Fruit fly (Drosophila melanogaster) whole organism, embryonic: ENCODE data around the gene CG9682.

Source experiments
- CG10147 ChIP-seq: fragments of 200-800 bp; sonication (Bioruptor generic); optimal IDR thresholded peaks from 2 replicates; lab custom pipeline; 2019; ENCODE audit warnings: missing biosample characterization, mild to moderate bottlenecking, missing genetic modification characterization, moderate library complexity
- CG10321 ChIP-seq: fragments of 200-800 bp; sonication (Bioruptor generic); IDR thresholded peaks from 2 replicates; pipeline ENCODE4 v1.3.6; 2022; ENCODE audit warnings: missing biosample characterization, missing genetic modification characterization
- CG10979 ChIP-seq: fragments of 200-800 bp; sonication (Bioruptor generic); optimal IDR thresholded peaks from 2 replicates; lab custom pipeline; 2018; ENCODE audit warnings: missing biosample characterization, mild to moderate bottlenecking, missing genetic modification characterization, moderate library complexity
- CG12071 ChIP-seq: fragments of 200-800 bp; sonication (Bioruptor generic); optimal IDR thresholded peaks from 3 replicates; lab custom pipeline; 2018; ENCODE audit warnings: missing biosample characterization, mild to moderate bottlenecking, missing genetic modification characterization
- CG1603 ChIP-seq: fragments of 200-800 bp; sonication (Bioruptor generic); optimal IDR thresholded peaks from 2 replicates; lab custom pipeline; 2019; ENCODE audit warnings: missing biosample characterization, mild to moderate bottlenecking, missing genetic modification characterization, moderate library complexity
- CG16815 ChIP-seq: fragments of 200-800 bp; sonication (Bioruptor generic); optimal IDR thresholded peaks from 3 replicates; lab custom pipeline; 2017; ENCODE audit warnings: missing biosample characterization, mild to moderate bottlenecking, missing genetic modification characterization
- CG17186 ChIP-seq: fragments of 200-800 bp; sonication (Bioruptor generic); optimal IDR thresholded peaks from 3 replicates; lab custom pipeline; 2017; ENCODE audit warnings: missing biosample characterization, missing genetic modification reagents, missing genetic modification characterization
- CG17385 ChIP-seq: fragments of 200-800 bp; sonication (Bioruptor generic); optimal IDR thresholded peaks from 3 replicates; lab custom pipeline; 2018; ENCODE audit warnings: missing biosample characterization, mild to moderate bottlenecking, missing genetic modification characterization
- CG1832 ChIP-seq: fragments of 200-800 bp; sonication (Bioruptor generic); optimal IDR thresholded peaks from 2 replicates; lab custom pipeline; 2017; ENCODE audit warnings: missing biosample characterization, mild to moderate bottlenecking, missing genetic modification characterization, inconsistent platforms
- CG2712 ChIP-seq: fragments of 200-800 bp; optimal IDR thresholded peaks from 3 replicates; lab custom pipeline; 2019; ENCODE audit warnings: missing biosample characterization, mild to moderate bottlenecking, missing genetic modification characterization, moderate library complexity
- CG8478 ChIP-seq: fragments of >200 bp; optimal IDR thresholded peaks from 2 replicates; lab custom pipeline; 2018
- Dref ChIP-seq: fragments of 200-800 bp; sonication (Bioruptor generic); IDR thresholded peaks from 2 replicates; pipeline ENCODE4 v1.3.6; 2022; ENCODE audit warnings: missing biosample characterization, missing genetic modification characterization
- Drgx ChIP-seq: fragments of 200-800 bp; sonication (Bioruptor generic); IDR thresholded peaks from 2 replicates; pipeline ENCODE4 v1.3.6; 2022; ENCODE audit warnings: missing biosample characterization, missing genetic modification characterization
- H2.0 ChIP-seq: fragments of 200-800 bp; sonication (Bioruptor generic); IDR thresholded peaks from 2 replicates; pipeline ENCODE4 v1.3.6; 2022; ENCODE audit warnings: missing biosample characterization, missing genetic modification characterization
- HmgD ChIP-seq: fragments of 200-800 bp; sonication (Bioruptor generic); optimal IDR thresholded peaks from 3 replicates; lab custom pipeline; 2016; ENCODE audit warnings: missing biosample characterization, missing genetic modification characterization
- Pdp1 ChIP-seq, 2 experiments: fragments of 200-800 bp; sonication (Bioruptor generic); optimal IDR thresholded peaks; 3 replicates each; lab custom pipeline; 2016; ENCODE audit warnings: missing biosample characterization in 2 of 2, missing genetic modification characterization in 2 of 2, mild to moderate bottlenecking in 1 of 2, moderate library complexity in 1 of 2
- Xbp1 ChIP-seq: fragments of 200-800 bp; sonication (Bioruptor generic); optimal IDR thresholded peaks from 3 replicates; lab custom pipeline; 2016; ENCODE audit warnings: missing biosample characterization, mild to moderate bottlenecking, missing genetic modification characterization
- Xrp1 ChIP-seq: fragments of 200-800 bp; sonication (Bioruptor generic); IDR thresholded peaks from 2 replicates; pipeline ENCODE4 v1.3.6; 2022; ENCODE audit warnings: missing biosample characterization, missing genetic modification characterization
- abd-A ChIP-seq: fragments of 200-800 bp; sonication (Bioruptor generic); optimal IDR thresholded peaks from 3 replicates; lab custom pipeline; 2019; ENCODE audit warnings: missing biosample characterization, mild to moderate bottlenecking, missing genetic modification characterization, moderate library complexity
- ash1 ChIP-seq: fragments of 200-800 bp; sonication (Bioruptor generic); optimal IDR thresholded peaks from 2 replicates; lab custom pipeline; 2018; ENCODE audit warnings: missing biosample characterization, mild to moderate bottlenecking, missing genetic modification characterization
- bowl ChIP-seq: fragments of 200-800 bp; sonication (Bioruptor generic); IDR thresholded peaks from 2 replicates; pipeline ENCODE4 v1.3.6; 2022; ENCODE audit warnings: missing biosample characterization, missing genetic modification characterization
- bsh ChIP-seq, 2 experiments: fragments of 200-800 bp; sonication (Bioruptor generic); optimal IDR thresholded peaks; 2 replicates each; lab custom pipeline; 2017 to 2018; ENCODE audit warnings: mild to moderate bottlenecking in 2 of 2, missing biosample characterization in 2 of 2, missing genetic modification characterization in 2 of 2, moderate library complexity in 1 of 2
- chinmo ChIP-seq: fragments of 200-800 bp; sonication (Bioruptor generic); IDR thresholded peaks from 4 replicates; pipeline ENCODE4 v1.3.6; 2022; ENCODE audit warnings: missing biosample characterization, missing genetic modification characterization; ENCODE audit not compliant: partially characterized antibody
- corto ChIP-seq: fragments of 200-800 bp; sonication (Bioruptor generic); optimal IDR thresholded peaks from 2 replicates; lab custom pipeline; 2016; ENCODE audit warnings: missing biosample characterization, mild to moderate bottlenecking, missing genetic modification characterization, moderate library complexity
- crol ChIP-seq: fragments of 200-800 bp; sonication (Bioruptor generic); IDR thresholded peaks from 2 replicates; pipeline ENCODE4 v1.3.6; 2022; ENCODE audit warnings: missing biosample characterization, missing genetic modification characterization
- cwo ChIP-seq: fragments of 200-800 bp; sonication (Bioruptor generic); optimal IDR thresholded peaks from 3 replicates; lab custom pipeline; 2017; ENCODE audit warnings: missing biosample characterization, missing genetic modification characterization, mild to moderate bottlenecking, moderate library complexity, missing genetic modification reagents
- danr ChIP-seq: fragments of 200-800 bp; sonication (Bioruptor generic); IDR thresholded peaks from 2 replicates; pipeline ENCODE4 v1.3.6; 2022; ENCODE audit warnings: missing biosample characterization, missing genetic modification characterization
- dmrt11E ChIP-seq: fragments of 200-800 bp; sonication (Bioruptor generic); optimal IDR thresholded peaks from 3 replicates; lab custom pipeline; 2018; ENCODE audit warnings: missing biosample characterization, mild to moderate bottlenecking, missing genetic modification characterization, moderate library complexity
- gem ChIP-seq: fragments of 200-800 bp; sonication (Bioruptor generic); optimal IDR thresholded peaks from 2 replicates; lab custom pipeline; 2019; ENCODE audit warnings: missing biosample characterization, mild to moderate bottlenecking, missing genetic modification characterization, moderate library complexity
- gt ChIP-seq: fragments of 200-800 bp; sonication (Bioruptor generic); IDR thresholded peaks from 2 replicates; pipeline ENCODE4 v1.3.6; 2022; ENCODE audit warnings: missing biosample characterization, missing genetic modification characterization
- hb ChIP-seq: fragments of 200-800 bp; sonication (Bioruptor generic); IDR thresholded peaks from 3 replicates; pipeline ENCODE4 v1.3.6; 2022; ENCODE audit warnings: missing biosample characterization, missing genetic modification characterization; ENCODE audit not compliant: partially characterized antibody
- lbe ChIP-seq: fragments of 200-800 bp; sonication (Bioruptor generic); optimal IDR thresholded peaks from 2 replicates; lab custom pipeline; 2016; ENCODE audit warnings: missing biosample characterization, mild to moderate bottlenecking, missing genetic modification characterization
- lola ChIP-seq, 3 experiments: fragments of >200 bp in 2 of 3; fragments of 200-800 bp in 1 of 3; sonication (Bioruptor generic) in 1 of 3; optimal IDR thresholded peaks; 2 replicates each; lab custom pipeline; 2017 to 2019; ENCODE audit warnings: missing biosample characterization in 3 of 3, missing genetic modification characterization in 3 of 3, mild to moderate bottlenecking in 1 of 3, moderate library complexity in 1 of 3
- luna ChIP-seq: fragments of 200-800 bp; sonication (Bioruptor generic); optimal IDR thresholded peaks from 2 replicates; lab custom pipeline; 2016; ENCODE audit warnings: missing biosample characterization, missing genetic modification characterization
- nom ChIP-seq: fragments of 200-800 bp; sonication (Bioruptor generic); optimal IDR thresholded peaks from 2 replicates; lab custom pipeline; 2017; ENCODE audit warnings: missing biosample characterization, missing genetic modification characterization, mild to moderate bottlenecking, moderate library complexity, missing genetic modification reagents
- pnt ChIP-seq: fragments of 200-800 bp; sonication (Bioruptor generic); optimal IDR thresholded peaks from 3 replicates; lab custom pipeline; 2016; ENCODE audit warnings: missing biosample characterization, missing genetic modification characterization
- pum ChIP-seq: fragments of 200-800 bp; sonication (Bioruptor generic); optimal IDR thresholded peaks from 2 replicates; lab custom pipeline; 2016; ENCODE audit warnings: missing biosample characterization, missing genetic modification characterization
- row ChIP-seq: fragments of 200-800 bp; sonication (Bioruptor generic); IDR thresholded peaks from 3 replicates; pipeline ENCODE4 v1.3.6; 2022; ENCODE audit warnings: missing biosample characterization, missing genetic modification characterization
- seq ChIP-seq: fragments of 200-800 bp; sonication (Bioruptor generic); IDR thresholded peaks from 2 replicates; pipeline ENCODE4 v1.3.6; 2022; ENCODE audit warnings: missing biosample characterization, missing genetic modification characterization
- twi ChIP-seq: fragments of 200-800 bp; optimal IDR thresholded peaks from 2 replicates; lab custom pipeline; 2019; ENCODE audit warnings: missing biosample characterization, mild to moderate bottlenecking, missing genetic modification characterization, moderate library complexity
- yki ChIP-seq: fragments of >200 bp; optimal IDR thresholded peaks from 3 replicates; lab custom pipeline; 2018
- zf30C ChIP-seq: fragments of 200-800 bp; sonication (Bioruptor generic); optimal IDR thresholded peaks from 3 replicates; lab custom pipeline; 2018; ENCODE audit warnings: missing biosample characterization, mild to moderate bottlenecking, missing genetic modification characterization

Gene CG9682

dm6 chr3R:30271120-30271467 lies 20.4 kb downstream of the CG9682 start (continued):
- 0 out of 3 replicates have a peak, but pooled peaks have one; percentile 10 for TF ChIP-seq hb (GFP tag; lab: Robert Waterston, UW)
- no peak for TF ChIP-seq H2.0
- TF ChIP-seq seq (GFP tag; lab: Robert Waterston, UW) = peak; percentile 91
- peak; percentile 35 for TF ChIP-seq CG12071 (GFP tag; lab: Kevin White, UChicago)
- no peak for TF ChIP-seq Xbp1 (GFP tag; lab: Kevin White, UChicago)
- peak; percentile 51 for TF ChIP-seq abd-A (tag; lab: Kevin White, UChicago)
- peak; percentile 77 for TF ChIP-seq CG10321 (GFP tag; lab: Robert Waterston, UW)
- peak; percentile 96 for TF ChIP-seq crol
- TF ChIP-seq CG1832 = peak; percentile 86
- 0 out of 4 replicates have a peak, but pooled peaks have one; percentile 16 for TF ChIP-seq chinmo
- TF ChIP-seq CG8478 = peak; percentile 62
- TF ChIP-seq ash1 (GFP tag; lab: Kevin White, UChicago) = no peak

dm6 chr3R:30272176-30272857 lies 21.6 kb downstream of the CG9682 start:
- TF ChIP-seq danr (no peak), lola (GFP tag; optimal IDR thresholded peaks at IDR 0.05; lab: Kevin White, UChicago) (peak in 1 of 3 experiments; percentile 5), dmrt11E (tag; lab: Kevin White, UChicago) (peak; percentile 31), Dref (GFP tag; lab: Robert Waterston, UW) (no peak), CG2712 (tag; lab: Kevin White, UChicago) (peak; percentile 6), row (GFP tag; lab: Robert Waterston, UW) (0 out of 3 replicates have a peak, but pooled peaks have one; percentile 17), pnt (GFP tag; lab: Kevin White, UChicago) (no peak), nom (peak; percentile 89), bsh (GFP tag; optimal IDR thresholded peaks at IDR 0.05; lab: Kevin White, UChicago) (peak; percentile 10 to 95), Xrp1 (no peak), CG10147 (no peak), zf30C (peak; percentile 56), HmgD (no peak), Drgx (GFP tag; lab: Robert Waterston, UW) (peak; percentile 84), gt (GFP tag; lab: Robert Waterston, UW) (no peak), corto (peak; percentile 92), CG16815 (GFP tag; lab: Kevin White, UChicago) (peak; percentile 2), CG17186 (GFP tag; lab: Kevin White, UChicago) (no peak), pum (no peak), CG17385 (peak; percentile 56), cwo (no peak), luna (no peak), Pdp1 (GFP tag; optimal IDR thresholded peaks at IDR 0.05; lab: Kevin White, UChicago) (peak in 1 of 2 experiments; percentile 5), CG10979 (tag; lab: Kevin White, UChicago) (peak; percentile 28), bowl (GFP tag; lab: Robert Waterston, UW) (no peak), yki (no peak), gem (tag; lab: Kevin White, UChicago) (peak; percentile 35), lbe (GFP tag; lab: Kevin White, UChicago) (peak; percentile 90), twi (no peak), CG1603 (tag; lab: Kevin White, UChicago) (peak; percentile 33)
